Fruit fly (Drosophila melanogaster): ENCODE results near the gene CG42654.

CG42654 gene

dm6 chr3L:20002482-20003234, 48.3 kb upstream of the CG42654 start, which contains the start of gene CG7668 (continued):
- TF ChIP-seq CG11723 (GFP tag; optimal IDR thresholded peaks at IDR 0.05) (peak; percentile 74), Tbp (GFP tag; optimal IDR thresholded peaks at IDR 0.05) (no peak), Lim3 (GFP tag; IDR thresholded peaks at IDR 0.05) (no peak; the same call in 1 of the 2 replicates), mld (GFP tag; IDR thresholded peaks at IDR 0.05; ENCODE audit: partially characterized antibody) (no peak), tgo (GFP tag; IDR thresholded peaks at IDR 0.05) (peak; percentile 87), CG13775 (GFP tag; optimal IDR thresholded peaks at IDR 0.05) (peak; percentile 84), gt (GFP tag; IDR thresholded peaks at IDR 0.05) (no peak), CG15601 (tag; optimal IDR thresholded peaks at IDR 0.05) (peak; percentile 85), tio (GFP tag; optimal IDR thresholded peaks at IDR 0.05) (peak; percentile 82), CG18619 (GFP tag; optimal IDR thresholded peaks at IDR 0.05) (peak; percentile 81), CG18599 (GFP tag; optimal IDR thresholded peaks at IDR 0.05) (peak; percentile 93), so (GFP tag; IDR thresholded peaks at IDR 0.05) (peak; percentile 92), CG7963 (GFP tag; IDR thresholded peaks at IDR 0.05; ENCODE audit: partially characterized antibody) (no peak), CG11093 (GFP tag; IDR thresholded peaks at IDR 0.05) (peak; percentile 73; the same call in 2 of the 3 replicates), dan (GFP tag; IDR thresholded peaks at IDR 0.05) (no peak), Ets97D (GFP tag; optimal IDR thresholded peaks at IDR 0.05) (peak; percentile 81), Stat92E (GFP tag; optimal IDR thresholded peaks at IDR 0.05) (peak in 1 of 3 experiments; percentile 79), CG17802 (tag; optimal IDR thresholded peaks at IDR 0.05) (peak; percentile 67), MBD-R2 (GFP tag; IDR thresholded peaks at IDR 0.05) (peak; percentile 76), CG9932 (GFP tag; IDR thresholded peaks at IDR 0.05) (no peak; the same call in none of the 2 replicates), Xrp1 (GFP tag; IDR thresholded peaks at IDR 0.05) (peak; percentile 93), pho (GFP tag; optimal IDR thresholded peaks at IDR 0.05) (peak; percentile 89), CG2875 (GFP tag; optimal IDR thresholded peaks at IDR 0.05) (peak; percentile 82), nmo (GFP tag; optimal IDR thresholded peaks at IDR 0.05) (peak; percentile 90), CG8281 (tag; optimal IDR thresholded peaks at IDR 0.05) (peak; percentile 76), CG6175 (GFP tag; IDR thresholded peaks at IDR 0.05) (peak; percentile 62; the same call in 2 of the 3 replicates), chm (GFP tag; IDR thresholded peaks at IDR 0.05) (no peak; the same call in 1 of the 2 replicates), ap (GFP tag; IDR thresholded peaks at IDR 0.05) (peak; percentile 86), ato (GFP tag; IDR thresholded peaks at IDR 0.05; ENCODE audit: partially characterized antibody) (no peak), crc (GFP tag; optimal IDR thresholded peaks at IDR 0.05) (peak; percentile 69), Mad (GFP tag; optimal IDR thresholded peaks at IDR 0.05) (peak; percentile 78), CG8478 (optimal IDR thresholded peaks at IDR 0.05) (no peak), NC2β (GFP tag; optimal IDR thresholded peaks at IDR 0.05) (peak; percentile 88), CG12769 (tag; optimal IDR thresholded peaks at IDR 0.05) (peak; percentile 89), CG9437 (GFP tag; optimal IDR thresholded peaks at IDR 0.05) (peak; percentile 75), bab2 (GFP tag; optimal IDR thresholded peaks at IDR 0.05) (peak; percentile 86), schlank (tag; optimal IDR thresholded peaks at IDR 0.05) (peak; percentile 84), esg (GFP tag; conservative IDR thresholded peaks at IDR 0.05) (peak; percentile 85), CG30020 (tag; optimal IDR thresholded peaks at IDR 0.05) (peak; percentile 87), CG43689 (GFP tag; IDR thresholded peaks at IDR 0.05) (no peak), tll (GFP tag; optimal IDR thresholded peaks at IDR 0.05) (no peak), ssp (GFP tag; IDR thresholded peaks at IDR 0.05) (no peak; the same call in none of the 2 replicates), CG17328 (GFP tag; IDR thresholded peaks at IDR 0.05) (peak; percentile 93), jigr1 (GFP tag; IDR thresholded peaks at IDR 0.05) (peak; percentile 60; the same call in 1 of the 3 replicates), phol (tag; optimal IDR thresholded peaks at IDR 0.05) (peak; percentile 93), fu2 (GFP tag; optimal IDR thresholded peaks at IDR 0.05) (peak; percentile 81), sd (tag; optimal IDR thresholded peaks at IDR 0.05) (peak; percentile 64), chinmo (GFP tag; IDR thresholded peaks at IDR 0.05; ENCODE audit: partially characterized antibody) (no peak), CG4707 (GFP tag; optimal IDR thresholded peaks at IDR 0.05) (peak; percentile 77)

Measured in whole organism, embryonic.